Worm (Caenorhabditis elegans) whole organism, L1 larva: ENCODE results near the gene pst-2.

Experiments used
- Y116A8C.19 ChIP-seq: sonication (generic microtip); optimal IDR thresholded peaks from 2 replicates; lab custom pipeline; 2016; ENCODE audit warnings: missing compliant biosample characterization, missing genetic modification characterization, borderline replicate concordance
- aha-1 ChIP-seq: fragments of 150-350 bp; optimal IDR thresholded peaks from 2 replicates; lab custom pipeline; 2014; ENCODE audit warnings: missing biosample characterization, missing genetic modification characterization
- ama-1 ChIP-seq: fragments of 150-350 bp; optimal IDR thresholded peaks from 2 replicates; lab custom pipeline; 2014
- blmp-1 ChIP-seq: fragments of 150-350 bp; optimal IDR thresholded peaks from 2 replicates; lab custom pipeline; 2014; ENCODE audit warnings: missing biosample characterization, missing genetic modification characterization
- ceh-90 ChIP-seq: sonication (generic microtip); optimal IDR thresholded peaks from 2 replicates; lab custom pipeline; 2016; ENCODE audit warnings: missing genetic modification characterization, missing compliant biosample characterization
- dpl-1 ChIP-seq, 3 experiments: fragments of 150-350 bp in 2 of 3; sonication (generic microtip) in 1 of 3; optimal IDR thresholded peaks; 2 replicates each; lab custom pipeline; 2014 to 2017; ENCODE audit warnings: missing biosample characterization in 3 of 3, missing genetic modification characterization in 3 of 3, missing genetic modification reagents in 3 of 3
- dsc-1 ChIP-seq: sonication (generic microtip); optimal IDR thresholded peaks from 2 replicates; lab custom pipeline; 2016; ENCODE audit warnings: mild to moderate bottlenecking, missing genetic modification characterization, missing compliant biosample characterization
- efl-1 ChIP-seq, 4 experiments: fragments of 150-350 bp; optimal IDR thresholded peaks in 3 of 4; peaks in 1 of 4; 1 replicate in 1 of 4; 2 replicates in 3 of 4; lab custom pipeline; 2014; ENCODE audit warnings: missing biosample characterization in 2 of 4, missing genetic modification characterization in 2 of 4, missing genetic modification reagents in 2 of 4
- egl-13 ChIP-seq: sonication (generic microtip); optimal IDR thresholded peaks from 2 replicates; lab custom pipeline; 2016; ENCODE audit warnings: missing genotype, missing genetic modification reagents, missing genetic modification characterization, missing compliant biosample characterization
- egl-27 ChIP-seq, 2 experiments: fragments of 150-350 bp in 1 of 2; sonication (generic microtip); optimal IDR thresholded peaks; 3 replicates each; lab custom pipeline; 2017 to 2018; ENCODE audit warnings: missing biosample characterization in 2 of 2, missing genetic modification characterization in 2 of 2, missing genetic modification reagents in 2 of 2
- elt-2 ChIP-seq: sonication (generic microtip); optimal IDR thresholded peaks from 2 replicates; lab custom pipeline; 2016; ENCODE audit warnings: missing genetic modification characterization, mild to moderate bottlenecking, inconsistent platforms, missing compliant biosample characterization, missing genetic modification reagents
- fkh-10 ChIP-seq: sonication (generic microtip); optimal IDR thresholded peaks from 2 replicates; lab custom pipeline; 2017; ENCODE audit warnings: missing biosample characterization, missing genetic modification reagents, missing genetic modification characterization
- fkh-4 ChIP-seq: sonication (generic microtip); optimal IDR thresholded peaks from 2 replicates; lab custom pipeline; 2016; ENCODE audit warnings: missing compliant biosample characterization, missing genetic modification characterization, borderline replicate concordance
- fkh-8 ChIP-seq: sonication (generic microtip); optimal IDR thresholded peaks from 2 replicates; lab custom pipeline; 2016; ENCODE audit warnings: mild to moderate bottlenecking, missing genetic modification characterization, missing compliant biosample characterization
- fos-1 ChIP-seq: fragments of 150-350 bp; optimal IDR thresholded peaks from 2 replicates; lab custom pipeline; 2014; ENCODE audit warnings: missing biosample characterization, missing genetic modification characterization
- grh-1 ChIP-seq: fragments of 200-800 bp; sonication (Bioruptor generic); IDR thresholded peaks from 2 replicates; pipeline ENCODE4 v1.3.6; 2022; ENCODE audit warnings: missing genetic modification reagents, missing genetic modification characterization, missing compliant biosample characterization
- hlh-4 ChIP-seq: sonication (generic microtip); optimal IDR thresholded peaks from 2 replicates; lab custom pipeline; 2016; ENCODE audit warnings: mild to moderate bottlenecking, missing genetic modification characterization, missing compliant biosample characterization
- isw-1 ChIP-seq: fragments of 200-800 bp; sonication (Bioruptor generic); IDR thresholded peaks from 2 replicates; pipeline ENCODE4 v1.3.6; 2022; ENCODE audit warnings: missing genetic modification characterization, missing compliant biosample characterization
- lin-13 ChIP-seq: fragments of 150-350 bp; optimal IDR thresholded peaks from 2 replicates; lab custom pipeline; 2014; ENCODE audit warnings: missing biosample characterization, missing genetic modification reagents, missing genetic modification characterization
- lin-15B ChIP-seq: fragments of 150-350 bp; sonication (generic microtip); optimal IDR thresholded peaks from 3 replicates; lab custom pipeline; 2014; ENCODE audit warnings: missing biosample characterization, missing genetic modification characterization
- lin-35 ChIP-seq, 2 experiments: fragments of 150-350 bp; optimal IDR thresholded peaks; 2 replicates each; lab custom pipeline; 2014; ENCODE audit warnings: missing biosample characterization in 2 of 2, missing genetic modification characterization in 2 of 2, missing genetic modification reagents in 2 of 2
- lin-39 ChIP-seq: fragments of 150-350 bp; optimal IDR thresholded peaks from 2 replicates; lab custom pipeline; 2014; ENCODE audit warnings: missing biosample characterization, missing genetic modification reagents, missing genetic modification characterization
- lir-3 ChIP-seq: sonication (generic microtip); optimal IDR thresholded peaks from 2 replicates; lab custom pipeline; 2016; ENCODE audit warnings: mild to moderate bottlenecking, missing genetic modification characterization, moderate library complexity, missing compliant biosample characterization; ENCODE audit not compliant: poor library complexity
- lsy-2 ChIP-seq, 2 experiments: fragments of 150-350 bp; optimal IDR thresholded peaks; 2 replicates each; lab custom pipeline; 2014; ENCODE audit warnings: missing biosample characterization in 2 of 2, missing genetic modification characterization in 2 of 2
- nhr-11 ChIP-seq: fragments of 150-350 bp; optimal IDR thresholded peaks from 2 replicates; lab custom pipeline; 2014; ENCODE audit warnings: missing biosample characterization, missing genetic modification characterization
- nhr-20 ChIP-seq: sonication (generic microtip); optimal IDR thresholded peaks from 2 replicates; lab custom pipeline; 2016; ENCODE audit warnings: mild to moderate bottlenecking, missing genetic modification characterization, missing compliant biosample characterization
- nhr-237 ChIP-seq: fragments of 150-350 bp; optimal IDR thresholded peaks from 2 replicates; lab custom pipeline; 2014; ENCODE audit warnings: missing biosample characterization, missing genetic modification characterization
- nhr-28 ChIP-seq: fragments of 150-350 bp; optimal IDR thresholded peaks from 2 replicates; lab custom pipeline; 2014; ENCODE audit warnings: missing biosample characterization, missing genetic modification characterization
- nhr-76 ChIP-seq: sonication (generic microtip); optimal IDR thresholded peaks from 2 replicates; lab custom pipeline; 2017; ENCODE audit warnings: missing biosample characterization, missing genetic modification characterization
- nhr-77 ChIP-seq: fragments of 150-350 bp; optimal IDR thresholded peaks from 2 replicates; lab custom pipeline; 2014; ENCODE audit warnings: missing biosample characterization, missing genetic modification characterization
- nhr-85 ChIP-seq: sonication (generic microtip); peaks from one replicate; lab custom pipeline; 2016; ENCODE audit warnings: missing genetic modification characterization, inconsistent platforms, missing compliant biosample characterization
- nhr-90 ChIP-seq: sonication (generic microtip); optimal IDR thresholded peaks from 2 replicates; lab custom pipeline; 2016; ENCODE audit warnings: mild to moderate bottlenecking, missing genetic modification characterization, missing compliant biosample characterization; ENCODE audit not compliant: poor library complexity
- pax-3 ChIP-seq: fragments of 200-800 bp; sonication (Bioruptor generic); optimal IDR thresholded peaks from 2 replicates; lab custom pipeline; 2018; ENCODE audit warnings: mild to moderate bottlenecking, missing genetic modification characterization, moderate library complexity, missing compliant biosample characterization
- pqm-1 ChIP-seq: sonication (generic microtip); optimal IDR thresholded peaks from 3 replicates; lab custom pipeline; 2017; ENCODE audit warnings: missing biosample characterization, missing genetic modification characterization
- rnt-1 ChIP-seq: sonication (generic microtip); optimal IDR thresholded peaks from 2 replicates; lab custom pipeline; 2016; ENCODE audit warnings: mild to moderate bottlenecking, missing genetic modification characterization, moderate library complexity, missing compliant biosample characterization
- skn-1 ChIP-seq: fragments of 150-350 bp; optimal IDR thresholded peaks from 2 replicates; lab custom pipeline; 2014; ENCODE audit warnings: missing biosample characterization, missing genetic modification characterization
- snu-23 ChIP-seq: sonication (generic microtip); optimal IDR thresholded peaks from 2 replicates; lab custom pipeline; 2016; ENCODE audit warnings: missing genetic modification characterization, missing compliant biosample characterization
- sox-4 ChIP-seq: sonication (generic microtip); optimal IDR thresholded peaks from 2 replicates; lab custom pipeline; 2016; ENCODE audit warnings: missing genetic modification characterization, missing compliant biosample characterization
- swsn-7 ChIP-seq: sonication (generic microtip); optimal IDR thresholded peaks from 2 replicates; lab custom pipeline; 2016; ENCODE audit warnings: missing genetic modification characterization, missing compliant biosample characterization
- tbx-2 ChIP-seq: sonication (generic microtip); optimal IDR thresholded peaks from 2 replicates; lab custom pipeline; 2016; ENCODE audit warnings: missing genetic modification characterization, missing compliant biosample characterization
- unc-130 ChIP-seq: fragments of 150-350 bp; optimal IDR thresholded peaks from 2 replicates; lab custom pipeline; 2017; ENCODE audit warnings: missing biosample characterization, missing genetic modification characterization, inconsistent platforms
- unc-62 ChIP-seq: fragments of 150-350 bp; optimal IDR thresholded peaks from 2 replicates; lab custom pipeline; 2014; ENCODE audit warnings: missing biosample characterization, missing genetic modification reagents, missing genetic modification characterization
- unc-86 ChIP-seq: sonication (generic microtip); optimal IDR thresholded peaks from 2 replicates; lab custom pipeline; 2016; ENCODE audit warnings: missing genetic modification characterization, missing compliant biosample characterization
- unc-98 ChIP-seq: fragments of 200-800 bp; sonication (Bioruptor generic); IDR thresholded peaks from 2 replicates; pipeline ENCODE4 v1.3.6; 2022; ENCODE audit warnings: missing genetic modification characterization, missing compliant biosample characterization
- vab-15 ChIP-seq: sonication (generic microtip); optimal IDR thresholded peaks from 2 replicates; lab custom pipeline; 2017; ENCODE audit warnings: missing genotype, mild to moderate bottlenecking, missing genetic modification characterization, missing compliant biosample characterization
- xbp-1 ChIP-seq: sonication (generic microtip); optimal IDR thresholded peaks from 2 replicates; lab custom pipeline; 2016; ENCODE audit warnings: missing genetic modification characterization, missing compliant biosample characterization
- ztf-11 ChIP-seq, 2 experiments: sonication (generic microtip); optimal IDR thresholded peaks; 2 replicates each; lab custom pipeline; 2016 to 2017; ENCODE audit warnings: missing genetic modification characterization in 2 of 2, missing biosample characterization in 1 of 2, missing compliant biosample characterization in 1 of 2
- ztf-4 ChIP-seq: fragments of 150-350 bp; optimal IDR thresholded peaks from 2 replicates; lab custom pipeline; 2014; ENCODE audit warnings: missing biosample characterization, missing genetic modification characterization

Gene pst-2

DNA sequence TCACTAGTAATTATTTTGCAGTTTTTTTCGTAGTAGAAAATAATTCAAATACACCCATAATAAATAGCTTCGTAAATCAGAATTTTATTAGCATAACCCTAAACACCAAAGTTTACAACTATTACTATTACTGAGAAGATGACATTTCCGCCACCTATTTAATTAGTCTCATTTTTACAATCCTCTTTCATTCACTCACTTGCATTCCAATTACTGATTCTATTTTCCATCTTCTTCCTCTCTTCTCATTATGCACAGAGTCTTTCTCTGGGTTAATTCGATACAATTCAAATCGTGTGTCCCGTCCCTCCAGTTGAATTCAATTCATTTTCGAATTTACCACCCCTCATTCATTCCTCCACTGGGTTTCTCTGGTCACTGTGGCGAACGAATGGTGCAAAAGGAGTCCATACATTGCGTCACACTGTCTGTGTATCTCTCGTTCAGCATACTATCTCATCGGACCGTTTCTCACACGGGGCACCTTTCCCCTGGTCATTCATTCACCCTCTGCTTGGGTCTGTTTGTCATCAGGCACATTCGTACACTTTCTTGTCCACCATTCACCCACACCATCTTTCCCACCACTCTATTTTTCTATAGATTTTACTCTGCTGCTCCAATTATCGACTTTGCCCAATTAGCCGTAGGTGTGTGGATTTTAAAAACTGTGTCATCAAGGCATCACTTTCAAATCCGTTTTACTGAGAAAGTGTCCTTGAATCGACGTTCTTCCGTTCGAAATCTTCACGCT lies 40.2 kb downstream of the pst-2 start (continued):
- TF ChIP-seq dsc-1 (tag; lab: Kevin White, UChicago) (no peak), unc-130 (tag; lab: Kevin White, UChicago) (no peak), nhr-85 (tag; lab: Kevin White, UChicago) (peak; percentile 53), fkh-4 (no peak), efl-1 (optimal IDR thresholded peaks at IDR 0.05; lab: Kevin White, UChicago) (no peak), efl-1 (GFP tag; optimal IDR thresholded peaks at IDR 0.05 in 1 of 2; lab: Kevin White, UChicago) (peak in 1 of 2 experiments; percentile 60), lin-35 (GFP tag; optimal IDR thresholded peaks at IDR 0.05; lab: Kevin White, UChicago) (no peak), xbp-1 (no peak), elt-2 (tag; lab: Kevin White, UChicago) (no peak), aha-1 (tag; lab: Kevin White, UChicago) (no peak), hlh-4 (tag; lab: Kevin White, UChicago) (no peak), fkh-8 (no peak), ztf-11 (tag; optimal IDR thresholded peaks at IDR 0.05; lab: Kevin White, UChicago) (peak in 1 of 2 experiments; percentile 27), ztf-4 (tag; lab: Kevin White, UChicago) (no peak), nhr-28 (tag; lab: Kevin White, UChicago) (no peak)

DNA sequence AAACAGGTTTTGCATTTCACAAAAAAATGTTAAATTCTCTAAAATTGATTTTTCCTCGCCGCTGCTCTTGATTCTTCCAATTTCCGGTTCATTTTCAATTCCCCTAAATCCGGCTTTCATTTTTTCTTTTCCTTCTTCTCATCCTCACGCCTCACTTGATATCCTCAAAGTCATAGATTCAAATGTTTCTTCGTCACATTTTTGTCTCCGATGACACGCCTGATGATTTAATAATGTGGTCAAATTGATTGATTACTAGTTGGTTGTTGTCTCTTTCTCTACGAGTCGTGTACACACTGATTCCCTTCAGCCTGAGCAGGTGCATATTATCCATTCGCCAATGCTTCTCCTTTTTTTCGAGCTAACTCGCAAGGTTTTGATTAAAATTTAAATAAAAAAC lies 41.3 kb downstream of the pst-2 start:
- peak; percentile 21 for TF ChIP-seq blmp-1 (tag; lab: Kevin White, UChicago)
- TF ChIP-seq swsn-7 (tag; lab: Kevin White, UChicago), result no peak

DNA sequence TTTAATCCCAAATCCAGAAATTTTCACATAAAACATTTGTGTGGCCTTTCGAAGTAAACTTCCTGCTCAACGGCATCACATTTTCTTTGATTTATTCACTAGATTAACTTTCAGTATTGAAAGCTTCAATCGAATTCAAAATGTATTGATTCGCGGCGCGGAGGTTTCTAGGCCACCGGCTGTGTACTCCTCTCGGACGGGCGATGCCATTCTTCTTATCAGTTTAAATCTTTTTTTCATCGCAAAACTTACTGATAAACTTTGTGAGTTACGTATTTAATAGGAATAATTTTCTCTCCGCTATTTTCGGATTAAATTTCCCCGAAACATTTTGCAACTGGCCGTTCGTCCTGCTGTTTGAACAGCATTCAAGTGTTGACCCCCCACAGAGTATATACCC lies 41.7 kb downstream of the pst-2 start:
- TF ChIP-seq lir-3 (tag; lab: Kevin White, UChicago), result peak; percentile 94
- peak; percentile 55 for TF ChIP-seq unc-86 (tag; lab: Kevin White, UChicago)
- peak; percentile 93 for TF ChIP-seq nhr-90 (tag; lab: Kevin White, UChicago)
- TF ChIP-seq Y116A8C.19 (tag; lab: Kevin White, UChicago), result peak; percentile 68
- TF ChIP-seq vab-15, result no peak
- peak; percentile 86 to 92 for TF ChIP-seq lin-35 (GFP tag; optimal IDR thresholded peaks at IDR 0.05; lab: Kevin White, UChicago)
- peak; percentile 34 for TF ChIP-seq fkh-10 (GFP tag; lab: Kevin White, UChicago)
- peak; percentile 28 for TF ChIP-seq fos-1 (tag; lab: Kevin White, UChicago)
- no peak for TF ChIP-seq ama-1 (lab: Kevin White, UChicago)
- TF ChIP-seq lsy-2 (tag; optimal IDR thresholded peaks at IDR 0.05; lab: Kevin White, UChicago), result peak; percentile 73 to 76
- TF ChIP-seq nhr-77 (tag; lab: Kevin White, UChicago), result peak; percentile 22
- no peak for TF ChIP-seq unc-62 (GFP tag; lab: Kevin White, UChicago)
- peak; percentile 86 for TF ChIP-seq pax-3 (tag; lab: Kevin White, UChicago)
- TF ChIP-seq nhr-237 (tag; lab: Kevin White, UChicago), result no peak
- peak; percentile 80 for TF ChIP-seq egl-13 (tag; lab: Kevin White, UChicago)
- no peak for TF ChIP-seq pqm-1 (tag; lab: Kevin White, UChicago)
- no peak for TF ChIP-seq egl-27 (tag; optimal IDR thresholded peaks at IDR 0.05; lab: Kevin White, UChicago)
- peak in 1 of 2 experiments; percentile 88 for TF ChIP-seq ztf-11 (tag; optimal IDR thresholded peaks at IDR 0.05; lab: Kevin White, UChicago)
- peak; percentile 66 for TF ChIP-seq lin-13 (GFP tag; lab: Kevin White, UChicago)
- TF ChIP-seq dpl-1 (GFP tag; optimal IDR thresholded peaks at IDR 0.05; lab: Kevin White, UChicago), result peak; percentile 81 to 91 (median 90)
- peak; percentile 92 for TF ChIP-seq dsc-1 (tag; lab: Kevin White, UChicago)
- TF ChIP-seq nhr-20 (tag; lab: Kevin White, UChicago), result peak; percentile 85
- peak; percentile 52 for TF ChIP-seq skn-1 (tag; lab: Kevin White, UChicago)
- TF ChIP-seq ceh-90 (tag; lab: Kevin White, UChicago), result peak; percentile 94
- peak; percentile 87 for TF ChIP-seq tbx-2 (tag; lab: Kevin White, UChicago)
- no peak; the same call in 1 of the 2 replicates for TF ChIP-seq unc-98 (GFP tag; lab: Robert Waterston, UW)
- peak; percentile 54 for TF ChIP-seq isw-1 (GFP tag; lab: Robert Waterston, UW)
- TF ChIP-seq snu-23 (GFP tag; lab: Kevin White, UChicago), result peak; percentile 83
- peak; percentile 93 for TF ChIP-seq sox-4 (tag; lab: Kevin White, UChicago)
- peak; percentile 34 for TF ChIP-seq nhr-11 (tag; lab: Kevin White, UChicago)
- peak; percentile 65 for TF ChIP-seq grh-1 (GFP tag; lab: Robert Waterston, UW)
- peak; percentile 85 for TF ChIP-seq xbp-1
- no peak for TF ChIP-seq nhr-76 (tag; lab: Kevin White, UChicago)
- peak; percentile 4 for TF ChIP-seq lin-15B
- no peak for TF ChIP-seq aha-1 (tag; lab: Kevin White, UChicago)
- peak; percentile 98 for TF ChIP-seq rnt-1 (tag; lab: Kevin White, UChicago)
- TF ChIP-seq lin-39, result peak; percentile 34
